Fruit fly (Drosophila melanogaster): Measurements from ENCODE around the gene CG11608.

Gene CG11608

DNA sequence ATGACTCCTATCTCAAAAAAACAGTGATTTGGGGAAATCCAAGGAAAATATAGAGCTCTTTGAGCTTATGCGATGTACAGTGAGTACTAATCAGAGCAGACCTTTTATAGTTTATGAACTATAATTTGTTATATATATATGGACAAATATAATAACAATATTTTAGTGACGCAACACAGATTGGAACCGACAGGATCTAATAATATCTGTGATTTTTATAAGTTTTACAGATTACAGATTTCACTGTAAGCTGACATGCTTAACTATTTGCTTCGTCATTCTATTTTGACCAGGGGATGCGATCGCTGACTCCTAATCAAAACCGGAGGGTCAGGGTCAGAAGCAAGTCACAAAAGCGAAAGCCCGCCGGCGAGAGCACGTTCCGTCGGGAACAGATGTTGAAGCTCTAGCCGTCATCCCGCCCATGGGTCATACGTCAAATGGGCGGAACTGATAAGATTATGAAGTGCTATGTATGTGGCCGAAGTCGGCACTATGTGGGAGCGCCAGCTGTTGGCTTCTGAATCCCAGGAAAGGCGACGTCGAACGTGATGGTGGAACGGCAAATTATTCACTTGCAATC lies 35.9 kb downstream of the CG11608 start, which contains the start of gene Gnmt:
Gene Gnmt, plus strand, starts transcription at position 568 of the 583 bp plus-strand sequence.
- TF ChIP-seq noc (tag; optimal IDR thresholded peaks at IDR 0.05) = peak; percentile 88

DNA sequence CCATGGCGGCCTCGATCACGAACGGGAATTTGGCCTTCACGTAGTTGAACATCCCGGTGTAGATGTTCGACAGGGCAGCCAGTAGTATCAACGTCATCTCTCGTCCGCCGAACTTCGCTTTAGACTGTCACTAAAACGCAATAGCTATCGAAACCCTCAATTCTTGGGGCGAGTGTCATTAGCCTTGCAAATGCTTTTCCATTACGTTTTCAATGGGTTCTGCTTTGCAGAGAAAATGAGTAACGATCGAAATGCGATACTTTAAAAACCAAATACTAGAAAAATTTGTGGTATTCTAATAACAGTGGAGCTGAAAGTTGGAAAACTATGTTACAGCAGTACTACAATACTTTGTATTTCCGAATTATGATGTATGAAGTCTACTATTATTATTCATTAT lies 37.9 kb downstream of the CG11608 start, which contains the start of gene CG43630:
Gene CG43630, minus strand, starts transcription at position 101 of the 400 bp plus-strand sequence.
- TF ChIP-seq noc (tag; optimal IDR thresholded peaks at IDR 0.05) = no peak

DNA sequence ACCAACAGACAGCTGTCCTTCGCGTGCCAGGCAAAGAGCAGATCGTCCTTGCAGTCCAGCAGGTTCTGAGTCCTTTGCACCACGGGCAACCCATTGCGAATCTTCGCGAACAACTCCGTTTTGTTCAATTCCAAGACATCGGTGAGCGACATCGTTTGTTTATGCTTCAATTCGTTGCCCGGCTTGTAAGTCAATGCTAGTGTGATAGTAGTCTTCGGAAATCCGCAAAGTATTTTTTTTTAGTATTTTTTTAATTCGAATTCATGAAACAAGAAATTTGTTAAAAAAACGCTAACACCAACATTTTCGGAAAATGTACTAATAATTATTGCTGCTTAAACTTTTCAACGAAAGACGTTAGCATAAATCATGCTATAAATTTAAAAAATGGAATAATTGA lies 40.6 kb downstream of the CG11608 start, which contains the start of gene mbo:
Gene mbo, minus strand, starts transcription at position 203 of the 400 bp plus-strand sequence.
- TF ChIP-seq noc (tag; optimal IDR thresholded peaks at IDR 0.05) = no peak

DNA sequence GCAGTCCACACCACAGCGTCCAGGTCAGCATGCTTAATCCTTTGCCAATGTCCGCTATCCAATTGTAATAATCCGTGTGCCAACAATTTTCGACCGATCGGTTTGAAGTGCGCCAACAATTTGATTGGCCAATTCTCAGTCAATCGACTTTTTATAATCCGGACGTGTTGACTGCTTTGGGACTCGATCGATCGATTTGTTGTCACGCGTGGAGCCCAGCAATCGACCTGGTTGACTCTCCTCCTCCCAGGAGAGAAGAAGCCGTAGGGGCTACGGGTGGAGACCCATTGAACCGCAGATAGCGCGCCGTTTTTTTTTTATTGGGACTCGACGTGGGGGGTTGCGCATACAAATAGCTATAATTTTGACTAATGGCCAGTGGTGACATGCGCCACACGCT lies 43.0 kb downstream of the CG11608 start, which contains the start of gene Cyp313a4:
Gene Cyp313a4, minus strand, starts transcription at position 101 of the 400 bp plus-strand sequence.
- no peak for TF ChIP-seq noc (tag; optimal IDR thresholded peaks at IDR 0.05)

DNA sequence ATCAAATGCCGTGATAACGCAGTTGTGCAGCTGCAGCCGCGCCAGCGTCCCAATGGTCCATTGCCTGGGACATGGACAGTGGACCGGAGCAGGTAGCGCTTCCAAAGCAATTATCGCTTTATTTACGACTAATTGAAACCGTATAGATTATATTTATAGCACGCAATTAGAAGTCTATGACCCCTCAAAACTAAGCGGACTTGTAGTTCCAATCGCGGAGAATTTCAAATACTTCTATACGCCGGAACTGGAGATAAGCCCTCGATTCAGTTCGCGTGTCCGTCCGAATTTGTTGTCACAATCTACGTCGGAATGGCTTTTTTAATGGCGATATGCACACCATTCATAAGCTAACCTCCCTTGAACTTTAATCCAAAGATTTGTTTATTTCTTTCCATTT lies 47.0 kb downstream of the CG11608 start:
- TF ChIP-seq noc (tag; optimal IDR thresholded peaks at IDR 0.05) = peak; percentile 41

DNA sequence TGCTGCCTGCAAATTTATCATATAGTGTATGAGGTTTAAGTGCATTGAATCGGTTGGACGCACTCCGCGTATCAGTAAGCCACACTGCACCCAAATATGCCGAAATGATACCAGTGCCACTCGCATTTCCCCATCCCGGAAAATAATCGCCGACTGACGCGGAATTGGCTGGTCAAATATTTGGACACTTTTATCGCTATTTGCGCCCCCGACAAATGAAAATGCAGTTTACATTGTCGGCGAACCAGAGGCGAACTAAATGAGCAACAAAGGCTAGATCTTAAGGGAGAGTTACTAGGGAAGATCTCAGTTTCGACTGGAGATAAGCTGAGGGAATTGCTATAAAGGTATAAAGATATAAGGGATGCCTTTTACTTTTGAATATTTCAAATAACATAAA lies 49.8 kb downstream of the CG11608 start:
- TF ChIP-seq noc (tag; optimal IDR thresholded peaks at IDR 0.05) = no peak

DNA sequence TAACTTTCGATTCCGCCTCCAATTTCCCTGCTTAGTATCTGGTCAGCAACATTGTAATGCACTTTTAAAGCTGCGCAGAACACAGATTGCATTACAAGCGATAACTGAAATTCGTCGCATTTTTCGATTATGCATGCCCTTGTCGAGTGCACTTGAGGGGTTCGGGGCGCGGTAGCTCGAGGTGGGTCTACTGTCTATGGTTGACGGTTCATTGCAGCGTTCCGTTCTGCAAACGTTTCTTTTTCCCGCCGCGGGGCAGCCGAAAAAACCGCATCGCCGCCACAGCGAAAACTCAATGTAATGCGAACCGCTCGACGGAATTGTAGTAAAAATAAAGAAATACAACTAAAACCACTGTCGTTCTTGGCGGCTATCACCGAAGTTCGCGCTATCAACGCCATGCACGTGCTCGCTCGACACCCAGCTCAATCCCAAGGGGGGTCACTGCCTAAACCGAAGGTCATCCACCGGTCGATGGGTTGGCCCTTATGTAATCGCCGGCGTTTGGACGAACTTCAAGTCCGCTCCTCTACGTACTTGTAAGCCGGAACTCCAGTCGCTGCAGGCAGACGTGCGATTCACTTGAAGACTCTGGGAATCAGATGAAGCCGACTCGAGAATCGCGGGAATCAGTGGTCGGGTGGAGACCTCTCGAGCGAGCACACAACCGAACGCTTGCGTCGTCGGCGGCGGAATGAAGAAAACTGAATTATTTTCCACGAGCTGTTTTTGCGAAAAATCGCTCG lies 50.6 kb downstream of the CG11608 start, which contains the start of gene kar:
Gene kar, minus strand, starts transcription at position 696 of the 746 bp plus-strand sequence.
- no peak for TF ChIP-seq noc (tag; optimal IDR thresholded peaks at IDR 0.05)
